Fruit fly (Drosophila melanogaster): ENCODE measurements around the gene Gp93.

Gp93 gene

DNA sequence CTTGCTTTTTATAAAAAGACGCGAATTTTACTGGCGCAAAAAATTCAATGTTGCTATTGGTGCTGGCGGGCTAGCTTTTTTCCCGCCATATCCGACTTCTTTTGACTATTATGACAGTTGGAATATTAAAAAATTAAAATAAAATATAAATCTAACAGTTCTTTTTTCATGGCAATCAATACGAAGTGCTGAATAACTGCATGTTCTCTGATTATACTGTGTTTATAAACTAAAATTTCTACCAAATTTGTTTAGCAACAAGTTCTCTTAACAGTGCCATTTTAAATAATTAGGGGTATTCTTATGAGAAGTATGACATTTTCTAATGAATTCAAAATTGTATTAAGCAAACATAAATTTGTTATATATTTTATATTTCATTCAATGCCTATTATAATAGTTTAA, 29.1 kb upstream of the Gp93 start, which contains the start of gene Boh1 (continued):
- no peak for TF ChIP-seq grn (GFP tag; optimal IDR thresholded peaks at IDR 0.05)
- no peak for TF ChIP-seq CG14965 (GFP tag; optimal IDR thresholded peaks at IDR 0.05; ENCODE audit: borderline replicate concordance)
- TF ChIP-seq CG3065 (GFP tag; optimal IDR thresholded peaks at IDR 0.05), result no peak
- no peak for TF ChIP-seq Atf6 (GFP tag; IDR thresholded peaks at IDR 0.05)
- TF ChIP-seq Optix (GFP tag; IDR thresholded peaks at IDR 0.05), result no peak
- no peak for TF ChIP-seq cad (GFP tag; optimal IDR thresholded peaks at IDR 0.05)
- TF ChIP-seq repo (GFP tag; optimal IDR thresholded peaks at IDR 0.05), result no peak
- peak; percentile 62 for TF ChIP-seq CG8924 (tag; optimal IDR thresholded peaks at IDR 0.05)
- TF ChIP-seq en (GFP tag; optimal IDR thresholded peaks at IDR 0.05), result no peak
- no peak for TF ChIP-seq CG32532 (GFP tag; IDR thresholded peaks at IDR 0.05)
- TF ChIP-seq gsb (GFP tag; IDR thresholded peaks at IDR 0.05), result no peak
- TF ChIP-seq kay (GFP tag; optimal IDR thresholded peaks at IDR 0.05), result no peak
- TF ChIP-seq Deaf1 (tag; optimal IDR thresholded peaks at IDR 0.05), result no peak
- peak; percentile 23 for TF ChIP-seq Ets97D (GFP tag; optimal IDR thresholded peaks at IDR 0.05)
- no peak for TF ChIP-seq CG15696 (tag; optimal IDR thresholded peaks at IDR 0.05)
- peak; percentile 59 for TF ChIP-seq Nf-YC (tag; optimal IDR thresholded peaks at IDR 0.05)
- TF ChIP-seq CG11093 (GFP tag; IDR thresholded peaks at IDR 0.05), result no peak
- peak; percentile 37 for TF ChIP-seq CG6765 (GFP tag; optimal IDR thresholded peaks at IDR 0.05)
- no peak for TF ChIP-seq pfk (GFP tag; optimal IDR thresholded peaks at IDR 0.05)
- TF ChIP-seq lilli (GFP tag; optimal IDR thresholded peaks at IDR 0.05), result peak; percentile 12
- TF ChIP-seq Antp (GFP tag; optimal IDR thresholded peaks at IDR 0.05), result no peak
- peak; percentile 18 for TF ChIP-seq Sox102F (GFP tag; optimal IDR thresholded peaks at IDR 0.05)
- TF ChIP-seq CG17328 (GFP tag; IDR thresholded peaks at IDR 0.05), result no peak
- TF ChIP-seq CG10654 (GFP tag; optimal IDR thresholded peaks at IDR 0.05), result no peak
- no peak for TF ChIP-seq zf30C (GFP tag; optimal IDR thresholded peaks at IDR 0.05)
- no peak for TF ChIP-seq HLH3B (GFP tag; IDR thresholded peaks at IDR 0.05)
- TF ChIP-seq Hmx (GFP tag; optimal IDR thresholded peaks at IDR 0.05), result no peak
- no peak for TF ChIP-seq CG7786 (GFP tag; optimal IDR thresholded peaks at IDR 0.05)
- no peak for TF ChIP-seq gcm (GFP tag; optimal IDR thresholded peaks at IDR 0.05)
- no peak for TF ChIP-seq CG16863 (GFP tag; optimal IDR thresholded peaks at IDR 0.05)
- TF ChIP-seq Hmr (GFP tag; optimal IDR thresholded peaks at IDR 0.05), result peak; percentile 36
- TF ChIP-seq CG9437 (GFP tag; optimal IDR thresholded peaks at IDR 0.05), result no peak
- no peak for TF ChIP-seq CTCF (GFP tag; optimal IDR thresholded peaks at IDR 0.05)
- no peak for TF ChIP-seq oc (tag; optimal IDR thresholded peaks at IDR 0.05)
- TF ChIP-seq CG1832 (GFP tag; optimal IDR thresholded peaks at IDR 0.05), result no peak
- no peak for TF ChIP-seq CG14050 (GFP tag; IDR thresholded peaks at IDR 0.05)
- no peak for TF ChIP-seq Bgb (GFP tag; IDR thresholded peaks at IDR 0.05; ENCODE audit: partially characterized antibody)
- no peak for TF ChIP-seq vnd (GFP tag; IDR thresholded peaks at IDR 0.05; ENCODE audit: partially characterized antibody)
- no peak for TF ChIP-seq Rx (GFP tag; IDR thresholded peaks at IDR 0.05)
- no peak for TF ChIP-seq NC2α (GFP tag; optimal IDR thresholded peaks at IDR 0.05)
- TF ChIP-seq lola (GFP tag; optimal IDR thresholded peaks at IDR 0.05), result peak in 1 of 3 experiments; percentile 23
- peak; percentile 24; the same call in 1 of the 3 replicates for TF ChIP-seq tgo (GFP tag; IDR thresholded peaks at IDR 0.05)
- no peak for TF ChIP-seq CG16815 (GFP tag; optimal IDR thresholded peaks at IDR 0.05)
- peak; percentile 36 for TF ChIP-seq CG10979 (tag; optimal IDR thresholded peaks at IDR 0.05)
- TF ChIP-seq CG9797 (GFP tag; optimal IDR thresholded peaks at IDR 0.05), result no peak
- TF ChIP-seq Sox100B (GFP tag; optimal IDR thresholded peaks at IDR 0.05), result peak; percentile 63
- TF ChIP-seq al (GFP tag; IDR thresholded peaks at IDR 0.05), result no peak
- no peak for TF ChIP-seq ham (GFP tag; IDR thresholded peaks at IDR 0.05)
- TF ChIP-seq CG6254 (GFP tag; optimal IDR thresholded peaks at IDR 0.05), result no peak
- TF ChIP-seq pnt (GFP tag; optimal IDR thresholded peaks at IDR 0.05), result no peak
- TF ChIP-seq CG15601 (tag; optimal IDR thresholded peaks at IDR 0.05), result peak; percentile 32
- TF ChIP-seq wek (GFP tag; optimal IDR thresholded peaks at IDR 0.05), result peak; percentile 84
- peak; percentile 28; the same call in 1 of the 2 replicates for TF ChIP-seq E2f2 (GFP tag; IDR thresholded peaks at IDR 0.05)

Data from whole organism, embryonic.